Worm (Caenorhabditis elegans): ENCODE data around the gene F13H8.2.

DNA sequence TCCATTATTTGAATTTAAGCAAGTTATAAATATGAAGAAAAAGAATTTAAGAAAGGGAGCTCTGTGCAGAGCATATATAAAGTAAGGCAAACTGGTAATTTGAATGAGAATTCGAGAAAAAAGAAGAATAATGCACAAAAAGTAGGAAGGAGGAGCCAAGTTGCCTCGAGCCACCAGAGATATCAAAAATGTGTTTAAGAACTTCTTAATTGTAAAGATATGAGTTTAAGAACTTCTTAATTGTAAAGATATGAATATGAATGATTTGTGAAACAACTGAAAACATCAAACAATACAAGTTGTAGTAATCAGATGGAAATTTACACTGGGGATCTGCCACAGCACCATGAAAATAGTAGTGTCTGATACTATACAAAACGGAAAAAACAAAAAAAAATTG, 16.7 kb downstream of the F13H8.2 start, which contains the start of gene F13H8.6:
- no peak for TF ChIP-seq ama-1 (optimal IDR thresholded peaks at IDR 0.05)
- no peak for TF ChIP-seq nhr-11 (tag; optimal IDR thresholded peaks at IDR 0.05)
- no peak for TF ChIP-seq unc-39 (tag; optimal IDR thresholded peaks at IDR 0.05)
- TF ChIP-seq unc-62 (GFP tag; optimal IDR thresholded peaks at IDR 0.05), result no peak
